Worm (Caenorhabditis elegans): ENCODE data around the gene F12E12.1.

F12E12.1 gene

DNA sequence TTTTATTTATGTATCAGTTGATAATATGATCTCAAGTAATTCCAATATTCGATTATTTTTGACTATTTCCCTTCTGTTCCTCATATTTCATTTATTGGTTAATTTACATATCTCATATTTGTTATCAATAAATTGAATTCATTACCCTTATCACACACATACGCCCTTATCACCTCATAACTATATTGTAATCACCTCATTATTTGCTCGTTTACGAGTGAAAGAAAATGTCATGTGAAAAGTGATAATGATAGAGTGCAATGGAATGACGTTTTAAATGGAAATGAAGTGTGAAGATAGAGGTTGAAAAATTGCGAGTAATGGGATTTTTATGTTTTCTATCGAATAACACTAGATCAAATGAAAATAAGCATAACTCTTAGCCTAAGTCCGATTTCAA, 44.9 kb downstream of the F12E12.1 start (continued):
- peak; percentile 91 for TF ChIP-seq lin-1 (GFP tag; IDR thresholded peaks at IDR 0.05)
- peak; percentile 80 for TF ChIP-seq ceh-20 (GFP tag; IDR thresholded peaks at IDR 0.05)
- TF ChIP-seq pqm-1 (tag; optimal IDR thresholded peaks at IDR 0.05): peak; percentile 100
- TF ChIP-seq vab-7 (GFP tag; IDR thresholded peaks at IDR 0.05): no peak
- no peak for TF ChIP-seq pha-4 (GFP tag; IDR thresholded peaks at IDR 0.05)
- TF ChIP-seq pha-4 (tag; optimal IDR thresholded peaks at IDR 0.05): no peak

DNA sequence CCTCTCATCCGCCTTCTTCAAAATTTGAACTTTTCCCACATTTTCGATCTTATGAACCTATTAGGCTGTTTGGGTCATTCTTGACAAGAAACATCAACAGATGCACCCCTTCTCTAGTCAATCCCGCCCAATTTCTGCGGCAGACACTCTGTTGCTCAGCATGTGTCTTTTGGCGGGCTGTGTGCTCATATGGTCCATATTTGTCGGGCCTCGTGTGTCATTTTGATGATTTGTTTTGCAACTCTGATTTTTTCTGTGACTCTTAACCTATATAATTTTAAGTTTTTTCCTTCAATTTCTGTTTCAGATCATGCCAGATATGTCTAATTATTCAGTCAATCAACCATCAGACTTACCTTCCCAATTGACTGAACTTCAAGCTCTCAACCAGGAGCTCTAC, 45.5 kb downstream of the F12E12.1 start, which contains the start of gene T24E12.13:
Gene T24E12.13, plus strand, starts transcription at position 301 of the 400 bp plus-strand sequence.
- TF ChIP-seq ceh-28 (tag; optimal IDR thresholded peaks at IDR 0.05) (no peak), daf-8 (GFP tag; IDR thresholded peaks at IDR 0.05) (no peak), nhr-77 (tag; optimal IDR thresholded peaks at IDR 0.05) (no peak), T20F7.1 (GFP tag; optimal IDR thresholded peaks at IDR 0.05) (no peak), dmd-6 (GFP tag; IDR thresholded peaks at IDR 0.05) (no peak), lin-1 (GFP tag; IDR thresholded peaks at IDR 0.05) (no peak), mdl-1 (tag; optimal IDR thresholded peaks at IDR 0.05) (no peak), ceh-62 (tag; optimal IDR thresholded peaks at IDR 0.05) (no peak), ZK337.2 (GFP tag; IDR thresholded peaks at IDR 0.05) (no peak), jun-1 (tag; optimal IDR thresholded peaks at IDR 0.05) (no peak), nhr-25 (tag; optimal IDR thresholded peaks at IDR 0.05; ENCODE audit: borderline replicate concordance, insufficient read depth) (no peak), lir-3 (tag; optimal IDR thresholded peaks at IDR 0.05) (no peak), skn-1 (tag; optimal IDR thresholded peaks at IDR 0.05) (no peak), lim-7 (GFP tag; IDR thresholded peaks at IDR 0.05) (no peak), F49E8.2 (tag; optimal IDR thresholded peaks at IDR 0.05; ENCODE audit: borderline replicate concordance) (no peak), hlh-11 (tag; optimal IDR thresholded peaks at IDR 0.05) (no peak), spr-3 (GFP tag; optimal IDR thresholded peaks at IDR 0.05) (no peak), arid-1 (GFP tag; conservative IDR thresholded peaks at IDR 0.05) (no peak)

DNA sequence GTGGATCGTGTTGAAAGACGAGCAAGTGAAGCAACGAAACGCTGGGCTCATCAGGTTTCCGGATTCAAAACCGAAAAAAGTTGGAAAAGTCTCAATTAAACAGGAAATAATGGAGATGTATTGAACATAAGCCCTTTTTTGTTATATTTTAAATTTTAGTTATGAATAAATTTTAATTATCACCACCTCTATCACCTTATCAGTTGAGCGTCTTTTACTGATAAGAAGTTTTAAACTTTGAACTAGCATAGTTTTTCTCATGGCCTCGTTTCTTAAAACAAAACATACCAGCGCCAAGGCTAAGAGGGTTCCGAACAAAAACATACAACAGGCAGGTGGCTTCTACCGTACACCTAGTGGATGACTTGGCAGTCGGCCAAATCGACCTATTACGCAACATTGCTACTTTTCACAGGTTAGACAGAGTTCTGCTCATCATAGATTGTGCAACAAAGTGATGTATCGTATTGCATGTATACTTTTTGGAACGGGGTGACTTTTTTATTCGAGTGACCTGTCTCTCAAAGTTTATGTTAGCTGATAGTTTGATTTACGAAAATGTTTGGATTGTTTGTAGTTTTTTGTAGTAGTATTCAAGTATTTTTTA, 46.8 kb downstream of the F12E12.1 start:
- TF ChIP-seq pqm-1 (tag; optimal IDR thresholded peaks at IDR 0.05) (peak; percentile 15), php-3 (GFP tag; IDR thresholded peaks at IDR 0.05) (0 out of 2 replicates have a peak, but pooled peaks have one; percentile 32), zip-11 (GFP tag; IDR thresholded peaks at IDR 0.05) (no peak), unc-62 (GFP tag; optimal IDR thresholded peaks at IDR 0.05 in 1 of 2) (peak in 1 of 2 experiments; percentile 20), unc-62 (tag; optimal IDR thresholded peaks at IDR 0.05) (no peak)

Measured in whole organism, L4 larva.